Fruit fly (Drosophila melanogaster) whole organism, embryonic: ENCODE results near the gene MED15.

Experiments used
- Atf-2 ChIP-seq: fragments of 200-800 bp; sonication (Bioruptor generic); optimal IDR thresholded peaks from 2 replicates; lab custom pipeline; 2016; ENCODE audit warnings: missing biosample characterization, missing genetic modification characterization
- CG11398 ChIP-seq: fragments of 200-800 bp; sonication (Bioruptor generic); optimal IDR thresholded peaks from 2 replicates; lab custom pipeline; 2016; ENCODE audit warnings: missing biosample characterization, missing genetic modification characterization
- CG13296 ChIP-seq: fragments of 200-800 bp; sonication (Bioruptor generic); optimal IDR thresholded peaks from 3 replicates; lab custom pipeline; 2018; ENCODE audit warnings: missing biosample characterization, mild to moderate bottlenecking, missing genetic modification characterization
- CG13424 ChIP-seq: fragments of 200-800 bp; sonication (Bioruptor generic); optimal IDR thresholded peaks from 2 replicates; lab custom pipeline; 2019; ENCODE audit warnings: missing biosample characterization, mild to moderate bottlenecking, missing genetic modification characterization, moderate library complexity
- CG1529 ChIP-seq: fragments of 200-800 bp; sonication (Bioruptor generic); optimal IDR thresholded peaks from 3 replicates; lab custom pipeline; 2018; ENCODE audit warnings: missing biosample characterization, missing genetic modification characterization
- CG16815 ChIP-seq: fragments of 200-800 bp; sonication (Bioruptor generic); optimal IDR thresholded peaks from 3 replicates; lab custom pipeline; 2017; ENCODE audit warnings: missing biosample characterization, mild to moderate bottlenecking, missing genetic modification characterization
- CG17361 ChIP-seq: fragments of 200-800 bp; sonication (Bioruptor generic); IDR thresholded peaks from 3 replicates; pipeline ENCODE4 v1.3.6; 2022; ENCODE audit warnings: missing biosample characterization, missing genetic modification characterization
- CG18764 ChIP-seq: fragments of 200-800 bp; sonication (Bioruptor generic); optimal IDR thresholded peaks from 3 replicates; lab custom pipeline; 2016; ENCODE audit warnings: missing biosample characterization, missing genetic modification characterization
- CG2116 ChIP-seq: fragments of 200-800 bp; sonication (Bioruptor generic); optimal IDR thresholded peaks from 3 replicates; lab custom pipeline; 2018; ENCODE audit warnings: missing biosample characterization, mild to moderate bottlenecking, missing genetic modification characterization
- CG33557 ChIP-seq: fragments of 200-800 bp; sonication (Bioruptor generic); optimal IDR thresholded peaks from 2 replicates; lab custom pipeline; 2019; ENCODE audit warnings: missing biosample characterization, mild to moderate bottlenecking, missing genetic modification characterization, moderate library complexity
- CG3726 ChIP-seq: fragments of 200-800 bp; sonication (Bioruptor generic); IDR thresholded peaks from 3 replicates; pipeline ENCODE4, ENCODE4 v1.3.6; 2022; ENCODE audit warnings: missing biosample characterization, missing genetic modification characterization
- CG4820 ChIP-seq: fragments of 200-800 bp; sonication (Bioruptor generic); optimal IDR thresholded peaks from 3 replicates; lab custom pipeline; 2016; ENCODE audit warnings: missing biosample characterization, missing genetic modification characterization
- CG6689 ChIP-seq: fragments of 200-800 bp; sonication (Bioruptor generic); IDR thresholded peaks from 2 replicates; pipeline ENCODE4 v1.3.6; 2022; ENCODE audit warnings: missing biosample characterization, missing genetic modification characterization
- CG7372 ChIP-seq: fragments of 200-800 bp; sonication (Bioruptor generic); IDR thresholded peaks from 2 replicates; pipeline ENCODE4 v1.3.6; 2022; ENCODE audit warnings: missing biosample characterization, missing genetic modification characterization
- CG7839 ChIP-seq: fragments of 200-800 bp; sonication (Bioruptor generic); optimal IDR thresholded peaks from 3 replicates; lab custom pipeline; 2018; ENCODE audit warnings: missing biosample characterization, mild to moderate bottlenecking, missing genetic modification characterization, moderate library complexity
- CG8281 ChIP-seq: fragments of 200-800 bp; sonication (Bioruptor generic); optimal IDR thresholded peaks from 2 replicates; lab custom pipeline; 2018; ENCODE audit warnings: missing biosample characterization, mild to moderate bottlenecking, missing genetic modification characterization, moderate library complexity
- CG8388 ChIP-seq: fragments of 200-800 bp; sonication (Bioruptor generic); optimal IDR thresholded peaks from 2 replicates; lab custom pipeline; 2019; ENCODE audit warnings: missing biosample characterization, mild to moderate bottlenecking, missing genetic modification characterization, moderate library complexity
- CG8924 ChIP-seq: fragments of 200-800 bp; optimal IDR thresholded peaks from 3 replicates; lab custom pipeline; 2019; ENCODE audit warnings: missing biosample characterization, mild to moderate bottlenecking, missing genetic modification characterization, moderate library complexity
- Camta ChIP-seq: fragments of 200-800 bp; sonication (Bioruptor generic); optimal IDR thresholded peaks from 2 replicates; lab custom pipeline; 2016; ENCODE audit warnings: missing biosample characterization, missing genetic modification characterization
- CoRest ChIP-seq: fragments of 200-800 bp; sonication (Bioruptor generic); optimal IDR thresholded peaks from 3 replicates; lab custom pipeline; 2018; ENCODE audit warnings: missing biosample characterization, mild to moderate bottlenecking, missing genetic modification characterization, moderate library complexity
- D19A ChIP-seq: fragments of 200-800 bp; optimal IDR thresholded peaks from 3 replicates; lab custom pipeline; 2019; ENCODE audit warnings: missing biosample characterization, mild to moderate bottlenecking, missing genetic modification characterization, moderate library complexity
- Eip74EF ChIP-seq, 2 experiments: fragments of 200-800 bp in 1 of 2; fragments of >200 bp in 1 of 2; sonication (Bioruptor generic) in 1 of 2; optimal IDR thresholded peaks; 2 replicates each; lab custom pipeline; 2017 to 2019; ENCODE audit warnings: missing biosample characterization in 2 of 2, missing genetic modification characterization in 2 of 2, mild to moderate bottlenecking in 1 of 2, moderate library complexity in 1 of 2
- HLH4C ChIP-seq: fragments of 200-800 bp; sonication (Bioruptor generic); IDR thresholded peaks from 3 replicates; pipeline ENCODE4 v1.3.6; 2022; ENCODE audit warnings: missing biosample characterization, missing genetic modification characterization; ENCODE audit not compliant: partially characterized antibody
- HLH54F ChIP-seq: fragments of 200-800 bp; sonication (Bioruptor generic); optimal IDR thresholded peaks from 3 replicates; lab custom pipeline; 2016; ENCODE audit warnings: missing biosample characterization, missing genetic modification characterization
- Hr51 ChIP-seq, 2 experiments: fragments of 200-800 bp; sonication (Bioruptor generic); optimal IDR thresholded peaks; 2 replicates in 1 of 2; 3 replicates in 1 of 2; lab custom pipeline; 2016 to 2018; ENCODE audit warnings: missing biosample characterization in 2 of 2, missing genetic modification characterization in 2 of 2, mild to moderate bottlenecking in 1 of 2, moderate library complexity in 1 of 2
- Hr78 ChIP-seq, 2 experiments: fragments of 200-800 bp in 1 of 2; fragments of >200 bp in 1 of 2; sonication (Bioruptor generic) in 1 of 2; optimal IDR thresholded peaks; 2 replicates each; lab custom pipeline; 2017 to 2019; ENCODE audit warnings: missing biosample characterization in 2 of 2, missing genetic modification characterization in 2 of 2, mild to moderate bottlenecking in 1 of 2, moderate library complexity in 1 of 2
- Mrtf ChIP-seq: fragments of 200-800 bp; sonication (Bioruptor generic); IDR thresholded peaks from 3 replicates; pipeline ENCODE4 v1.3.6; 2022; ENCODE audit warnings: missing biosample characterization, missing genetic modification characterization
- chm ChIP-seq: fragments of 200-800 bp; sonication (Bioruptor generic); IDR thresholded peaks from 2 replicates; pipeline ENCODE4 v1.3.6; 2022; ENCODE audit warnings: missing biosample characterization, missing genetic modification characterization
- corto ChIP-seq: fragments of 200-800 bp; sonication (Bioruptor generic); optimal IDR thresholded peaks from 2 replicates; lab custom pipeline; 2016; ENCODE audit warnings: missing biosample characterization, mild to moderate bottlenecking, missing genetic modification characterization, moderate library complexity
- dysf ChIP-seq: fragments of 200-800 bp; sonication (Bioruptor generic); IDR thresholded peaks from 3 replicates; pipeline ENCODE4 v1.3.6; 2022; ENCODE audit warnings: missing biosample characterization, missing genetic modification characterization
- eyg ChIP-seq: fragments of 200-800 bp; sonication (Bioruptor generic); optimal IDR thresholded peaks from 3 replicates; lab custom pipeline; 2016; ENCODE audit warnings: missing biosample characterization, missing genetic modification characterization
- fd96Cb ChIP-seq: fragments of 200-800 bp; sonication (Bioruptor generic); optimal IDR thresholded peaks from 2 replicates; lab custom pipeline; 2018; ENCODE audit warnings: missing biosample characterization, mild to moderate bottlenecking, missing genetic modification characterization, moderate library complexity
- ftz-f1 ChIP-seq: fragments of 200-800 bp; sonication (Bioruptor generic); optimal IDR thresholded peaks from 2 replicates; lab custom pipeline; 2016; ENCODE audit warnings: missing biosample characterization, missing genetic modification characterization
- gcm2 ChIP-seq: fragments of 200-800 bp; sonication (Bioruptor generic); optimal IDR thresholded peaks from 2 replicates; lab custom pipeline; 2016; ENCODE audit warnings: missing biosample characterization, missing genetic modification characterization
- gfzf ChIP-seq: fragments of 200-800 bp; sonication (Bioruptor generic); optimal IDR thresholded peaks from 2 replicates; lab custom pipeline; 2016; ENCODE audit warnings: missing biosample characterization, mild to moderate bottlenecking, missing genetic modification characterization, moderate library complexity
- grau ChIP-seq: fragments of 200-800 bp; optimal IDR thresholded peaks from 3 replicates; lab custom pipeline; 2019; ENCODE audit warnings: missing biosample characterization, mild to moderate bottlenecking, missing genetic modification characterization, moderate library complexity
- jing ChIP-seq: fragments of 200-800 bp; sonication (Bioruptor generic); optimal IDR thresholded peaks from 2 replicates; lab custom pipeline; 2018; ENCODE audit warnings: missing biosample characterization, mild to moderate bottlenecking, missing genetic modification characterization
- lmd ChIP-seq: fragments of 200-800 bp; sonication (Bioruptor generic); IDR thresholded peaks from 2 replicates; pipeline ENCODE4 v1.3.6; 2022; ENCODE audit warnings: missing biosample characterization, missing genetic modification characterization
- mam ChIP-seq: fragments of 200-800 bp; sonication (Bioruptor generic); optimal IDR thresholded peaks from 3 replicates; lab custom pipeline; 2016; ENCODE audit warnings: missing biosample characterization, missing genetic modification characterization
- onecut ChIP-seq: fragments of 200-800 bp; sonication (Bioruptor generic); IDR thresholded peaks from 2 replicates; pipeline ENCODE4 v1.3.6; 2022; ENCODE audit warnings: missing biosample characterization, missing genetic modification characterization
- pan ChIP-seq, 4 experiments: fragments of >200 bp in 3 of 4; fragments of 200-800 bp in 1 of 4; sonication (Bioruptor generic) in 1 of 4; optimal IDR thresholded peaks in 3 of 4; IDR thresholded peaks in 1 of 4; 2 replicates each; pipeline versions ENCODE4 v1.3.6 to Lab custom; 2017 to 2022; ENCODE audit warnings: missing biosample characterization in 2 of 4, missing genetic modification characterization in 2 of 4, mixed read lengths in 1 of 4
- phol ChIP-seq: fragments of 200-800 bp; sonication (Bioruptor generic); optimal IDR thresholded peaks from 3 replicates; lab custom pipeline; 2018; ENCODE audit warnings: missing biosample characterization, mild to moderate bottlenecking, missing genetic modification characterization, moderate library complexity
- ranshi ChIP-seq: fragments of 200-800 bp; sonication (Bioruptor generic); IDR thresholded peaks from 2 replicates; pipeline ENCODE4 v1.3.6; 2022; ENCODE audit warnings: missing biosample characterization, missing genetic modification characterization
- sim ChIP-seq: fragments of 200-800 bp; sonication (Bioruptor generic); IDR thresholded peaks from 2 replicates; pipeline ENCODE4 v1.3.6; 2022; ENCODE audit warnings: missing biosample characterization, missing genetic modification characterization
- vvl ChIP-seq: fragments of 200-800 bp; sonication (Bioruptor generic); IDR thresholded peaks from 2 replicates; pipeline ENCODE4 v1.3.6; 2022; ENCODE audit warnings: missing biosample characterization, missing genetic modification characterization
- zfh2 ChIP-seq: fragments of 200-800 bp; sonication (Bioruptor generic); optimal IDR thresholded peaks from 2 replicates; lab custom pipeline; 2016; ENCODE audit warnings: missing biosample characterization, missing genetic modification characterization

Gene MED15

DNA sequence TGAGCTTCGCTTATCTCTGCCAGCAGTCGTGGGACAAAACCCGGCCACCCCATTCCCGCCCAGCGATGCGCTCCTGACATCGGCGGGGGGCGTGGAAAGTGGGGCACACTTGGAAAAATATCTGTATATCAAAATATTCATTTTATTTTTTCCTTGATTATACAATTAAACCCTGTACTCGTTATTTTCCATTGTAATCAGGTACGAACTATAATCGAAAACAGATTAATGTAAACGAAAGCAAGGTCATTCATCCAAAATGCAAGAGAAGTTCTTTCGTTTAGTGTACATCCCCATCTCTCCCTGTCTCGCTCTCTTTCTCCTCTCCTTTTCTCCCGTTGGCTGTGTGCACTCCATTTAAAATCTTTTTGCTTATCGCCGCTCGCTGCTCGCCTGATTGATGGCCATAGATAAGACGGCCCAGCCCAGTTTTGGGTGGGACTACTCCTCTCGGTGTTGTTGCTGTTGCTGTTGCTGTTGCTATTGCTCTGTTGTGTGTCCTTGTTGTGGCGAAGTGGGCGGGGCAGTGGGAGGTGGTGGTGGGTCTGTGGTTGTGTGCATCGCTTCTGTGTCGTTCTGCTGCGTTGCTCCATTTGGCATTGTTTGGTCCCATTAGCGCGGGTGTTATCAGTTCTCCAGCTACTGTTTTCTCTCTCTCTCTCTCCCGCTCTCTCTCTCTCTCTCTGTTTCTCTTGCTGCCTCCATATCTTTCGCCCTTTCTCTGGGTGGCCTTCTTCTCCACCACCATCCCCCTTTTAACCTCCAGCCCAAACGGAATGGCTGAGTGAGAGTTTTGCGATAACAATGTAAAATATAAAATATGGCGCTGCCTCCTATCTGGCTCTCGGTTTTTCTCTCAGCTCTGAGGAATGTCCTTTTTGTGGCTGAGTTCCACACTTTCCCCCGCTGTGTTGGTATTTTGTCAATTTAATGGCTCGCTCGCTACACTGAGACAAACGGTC, 43.5 kb downstream of the MED15 start (continued):
- TF ChIP-seq Eip74EF (GFP tag; optimal IDR thresholded peaks at IDR 0.05; lab: Kevin White, UChicago): peak in 1 of 2 experiments; percentile 55
- TF ChIP-seq lmd (GFP tag; lab: Robert Waterston, UW): peak; percentile 77
- TF ChIP-seq dysf (GFP tag; lab: Robert Waterston, UW): peak; percentile 77
- peak; percentile 71 for TF ChIP-seq ranshi (GFP tag; lab: Robert Waterston, UW)
- 0 out of 3 replicates have a peak, but pooled peaks have one; percentile 69 for TF ChIP-seq Mrtf (GFP tag; lab: Robert Waterston, UW)
- TF ChIP-seq CG13424: peak; percentile 75
- TF ChIP-seq CG6689 (GFP tag; lab: Robert Waterston, UW): peak; percentile 83
- peak; percentile 63; the same call in 1 of the 2 replicates for TF ChIP-seq sim (GFP tag; lab: Robert Waterston, UW)
- TF ChIP-seq mam: peak; percentile 62
- TF ChIP-seq CG2116 (GFP tag; lab: Kevin White, UChicago): peak; percentile 35
- peak; percentile 52 for TF ChIP-seq onecut (GFP tag; lab: Robert Waterston, UW)
- peak; percentile 75 for TF ChIP-seq CG1529
- no peak for TF ChIP-seq HLH4C
- TF ChIP-seq phol (tag; lab: Kevin White, UChicago): peak; percentile 86
- no peak for TF ChIP-seq ftz-f1 (GFP tag; lab: Kevin White, UChicago)
- no peak for TF ChIP-seq pan (optimal IDR thresholded peaks at IDR 0.05; lab: Kevin White, UChicago)
- peak in 1 of 2 experiments; percentile 78 for TF ChIP-seq pan (GFP tag; optimal IDR thresholded peaks at IDR 0.05 in 1 of 2, IDR thresholded peaks at IDR 0.05 in 1 of 2)
- TF ChIP-seq grau (tag; lab: Kevin White, UChicago): peak; percentile 75
- TF ChIP-seq CG17361 (GFP tag; lab: Robert Waterston, UW): peak; percentile 80
- peak; percentile 61 for TF ChIP-seq D19A (tag; lab: Kevin White, UChicago)
- TF ChIP-seq CG8281 (tag; lab: Kevin White, UChicago): peak; percentile 48
- no peak; the same call in 1 of the 2 replicates for TF ChIP-seq chm (GFP tag; lab: Robert Waterston, UW)
- TF ChIP-seq CG18764 (GFP tag; lab: Kevin White, UChicago): peak; percentile 49
- peak; percentile 66 for TF ChIP-seq CG13296 (GFP tag; lab: Kevin White, UChicago)
- TF ChIP-seq CG16815 (GFP tag; lab: Kevin White, UChicago): peak; percentile 62
- TF ChIP-seq CoRest: peak; percentile 74
- peak; percentile 86 for TF ChIP-seq fd96Cb (tag; lab: Kevin White, UChicago)
- peak; percentile 80 for TF ChIP-seq CG8924 (tag; lab: Kevin White, UChicago)
- peak; percentile 57 for TF ChIP-seq Atf-2 (GFP tag; lab: Kevin White, UChicago)
- peak; percentile 6 for TF ChIP-seq gcm2 (GFP tag; lab: Kevin White, UChicago)
- TF ChIP-seq CG3726: peak; percentile 62; the same call in 1 of the 3 replicates
- TF ChIP-seq CG33557 (GFP tag; lab: Kevin White, UChicago): peak; percentile 28
- TF ChIP-seq vvl (GFP tag; lab: Robert Waterston, UW): peak; percentile 86
- no peak for TF ChIP-seq zfh2 (GFP tag; lab: Kevin White, UChicago)
- TF ChIP-seq CG8388 (GFP tag; lab: Kevin White, UChicago): peak; percentile 79
- TF ChIP-seq CG7372 (GFP tag; lab: Robert Waterston, UW): peak; percentile 64
- no peak for TF ChIP-seq eyg (GFP tag; lab: Kevin White, UChicago)
- TF ChIP-seq gfzf (GFP tag; lab: Kevin White, UChicago): no peak
- TF ChIP-seq Hr78 (GFP tag; optimal IDR thresholded peaks at IDR 0.05; lab: Kevin White, UChicago): peak in 1 of 2 experiments; percentile 55
- TF ChIP-seq jing (GFP tag; lab: Kevin White, UChicago): peak; percentile 65
- TF ChIP-seq Camta: peak; percentile 67
- TF ChIP-seq corto (GFP tag; lab: Kevin White, UChicago): no peak
- TF ChIP-seq HLH54F: peak; percentile 27
- TF ChIP-seq CG7839: peak; percentile 79
- TF ChIP-seq CG4820: peak; percentile 67
- TF ChIP-seq CG11398: peak; percentile 32
- TF ChIP-seq Hr51 (GFP tag; optimal IDR thresholded peaks at IDR 0.05; lab: Kevin White, UChicago): peak; percentile 25 to 74
